Fruit fly (Drosophila melanogaster) whole organism, adult: ENCODE measurements around the gene NimB2.

Experiments used
- CG14711 ChIP-seq: fragments of 200-800 bp; sonication (Bioruptor generic); optimal IDR thresholded peaks from 2 replicates; lab custom pipeline; 2018; ENCODE audit warnings: missing biosample characterization, mild to moderate bottlenecking, missing genetic modification characterization, moderate library complexity
- CG1620 ChIP-seq: fragments of 200-800 bp; sonication (Bioruptor generic); optimal IDR thresholded peaks from 2 replicates; lab custom pipeline; 2016; ENCODE audit warnings: missing biosample characterization, missing genetic modification characterization

dm6 chr2L:13947476-13947875, 19.3 kb downstream of the NimB2 start, which contains the start of gene Vajk3:
- TF ChIP-seq CG1620 (GFP tag; lab: Kevin White, UChicago) (no peak), CG14711 (tag; lab: Kevin White, UChicago) (no peak)
